Worm (Caenorhabditis elegans) whole organism, L2 larva: ENCODE data around the gene C24H12.4.
"Not testable (repeated sequence)": the region's sequence is repeated elsewhere in the genome, so short reads cannot be mapped to it uniquely, and the experiment has no call there.

ENCODE experiments used
- ama-1 ChIP-seq: fragments of 150-350 bp; optimal IDR thresholded peaks from 2 replicates; lab custom pipeline; 2018; ENCODE audit warnings: inconsistent platforms
- lin-13 ChIP-seq: fragments of 150-350 bp; optimal IDR thresholded peaks from 2 replicates; lab custom pipeline; 2014; ENCODE audit warnings: missing biosample characterization, missing genetic modification reagents, missing genetic modification characterization
- lin-39 ChIP-seq: fragments of 150-350 bp; optimal IDR thresholded peaks from 2 replicates; lab custom pipeline; 2014; ENCODE audit warnings: missing biosample characterization, missing genetic modification reagents, missing genetic modification characterization
- lsy-2 ChIP-seq, 2 experiments: fragments of 150-350 bp in 1 of 2; sonication (generic microtip) in 1 of 2; optimal IDR thresholded peaks; 2 replicates each; lab custom pipeline; 2014 to 2017; ENCODE audit warnings: missing biosample characterization in 2 of 2, missing genetic modification characterization in 2 of 2
- mdl-1 ChIP-seq, 2 experiments: fragments of 150-350 bp in 1 of 2; sonication (generic microtip) in 1 of 2; optimal IDR thresholded peaks; 2 replicates each; lab custom pipeline; 2017; ENCODE audit warnings: missing biosample characterization in 2 of 2, missing genetic modification characterization in 2 of 2
- nhr-25 ChIP-seq: fragments of 150-350 bp; sonication (generic microtip); optimal IDR thresholded peaks from 3 replicates; lab custom pipeline; 2014; ENCODE audit warnings: missing biosample characterization, missing genetic modification characterization
- nhr-6 ChIP-seq: fragments of 150-350 bp; optimal IDR thresholded peaks from 2 replicates; lab custom pipeline; 2014; ENCODE audit warnings: missing biosample characterization, missing genetic modification characterization
- nhr-77 ChIP-seq: fragments of 150-350 bp; optimal IDR thresholded peaks from 2 replicates; lab custom pipeline; 2014; ENCODE audit warnings: missing biosample characterization, missing genetic modification characterization
- snpc-4 ChIP-seq: fragments of 150-350 bp; optimal IDR thresholded peaks from 2 replicates; lab custom pipeline; 2014; ENCODE audit warnings: missing biosample characterization, missing genetic modification characterization
- unc-39 ChIP-seq: fragments of 150-350 bp; optimal IDR thresholded peaks from 2 replicates; lab custom pipeline; 2014; ENCODE audit warnings: missing biosample characterization, missing genetic modification characterization
- unc-62 ChIP-seq: fragments of 150-350 bp; optimal IDR thresholded peaks from 2 replicates; lab custom pipeline; 2014; ENCODE audit warnings: missing biosample characterization, missing genetic modification reagents, missing genetic modification characterization
- zag-1 ChIP-seq: fragments of 150-350 bp; optimal IDR thresholded peaks from 2 replicates; lab custom pipeline; 2014; ENCODE audit warnings: missing biosample characterization, missing genetic modification characterization
- ztf-11 ChIP-seq: sonication (generic microtip); optimal IDR thresholded peaks from 2 replicates; lab custom pipeline; 2017; ENCODE audit warnings: missing biosample characterization, missing genetic modification characterization

ce11 chrII:441102-441501, 30.1 kb downstream of the C24H12.4 start, which contains the start of gene C24H12.1:
- TF ChIP-seq lin-39 (tag; lab: Kevin White, UChicago); nhr-6 (tag; lab: Kevin White, UChicago); mdl-1 (tag; optimal IDR thresholded peaks at IDR 0.05; lab: Kevin White, UChicago); nhr-25; ama-1 (lab: Kevin White, UChicago); ztf-11; nhr-77 (tag; lab: Kevin White, UChicago); lsy-2 (tag; optimal IDR thresholded peaks at IDR 0.05; lab: Kevin White, UChicago); unc-39 (tag; lab: Kevin White, UChicago); unc-62; snpc-4 (tag; lab: Kevin White, UChicago); zag-1 (tag; lab: Kevin White, UChicago); lin-13 (GFP tag; lab: Kevin White, UChicago): not testable (repeated sequence)
